Worm (Caenorhabditis elegans): Measurements from ENCODE around the gene hxk-3.

The hxk-3 gene

DNA sequence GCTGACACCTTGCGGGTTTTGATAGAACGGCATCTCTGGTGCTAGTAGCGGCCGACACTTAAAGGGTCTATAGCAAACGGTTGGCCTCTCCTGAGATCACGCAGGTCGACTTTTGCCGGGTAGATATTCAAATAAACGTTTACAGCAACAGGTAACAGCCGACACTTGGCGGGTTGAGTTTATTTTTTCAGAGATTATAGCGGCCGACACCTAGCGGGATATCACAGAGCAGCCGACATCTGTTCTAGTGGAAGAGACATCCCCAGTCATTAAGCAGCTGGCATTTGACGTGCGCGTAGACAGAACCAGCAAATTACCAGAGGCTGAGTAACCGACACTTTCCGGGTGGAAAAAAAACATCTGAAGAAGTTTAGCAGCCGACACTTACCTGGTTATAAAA, 36.0 kb upstream of the hxk-3 start:
- TF ChIP-seq aha-1 (tag) = peak; percentile 92
- TF ChIP-seq fos-1 (tag; optimal IDR thresholded peaks at IDR 0.05) = no peak

DNA sequence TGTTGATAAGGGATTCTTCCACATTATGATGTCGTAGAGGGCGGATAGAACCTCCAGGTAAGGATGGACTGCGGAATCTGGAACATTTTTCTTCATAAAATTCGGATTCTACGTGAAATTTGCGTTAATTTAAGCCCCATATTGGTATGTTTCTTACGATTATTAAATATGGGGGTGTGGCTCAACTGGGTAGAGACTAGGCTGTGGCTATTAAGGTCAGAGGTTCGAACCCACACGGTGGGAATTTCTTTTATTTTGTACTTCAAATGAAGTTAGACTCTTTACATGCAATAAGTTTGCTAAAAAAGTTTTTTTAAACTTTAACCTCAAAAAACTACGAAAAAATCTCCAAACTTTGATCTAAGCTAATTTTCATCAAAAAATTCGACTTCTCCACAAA, 32.0 kb upstream of the hxk-3 start:
- TF ChIP-seq hlh-30 (tag; optimal IDR thresholded peaks at IDR 0.05; ENCODE audit: insufficient read depth) (no peak), aha-1 (tag) (peak; percentile 85), unc-62 (GFP tag; optimal IDR thresholded peaks at IDR 0.05 in 1 of 2) (peak in 1 of 2 experiments; percentile 36), unc-62 (tag; optimal IDR thresholded peaks at IDR 0.05) (no peak), T20F7.1 (GFP tag; optimal IDR thresholded peaks at IDR 0.05) (no peak), egl-27 (tag; optimal IDR thresholded peaks at IDR 0.05) (no peak), zfp-3 (GFP tag; conservative IDR thresholded peaks at IDR 0.05) (no peak), attf-4 (tag; optimal IDR thresholded peaks at IDR 0.05) (no peak), F49E8.2 (tag; optimal IDR thresholded peaks at IDR 0.05; ENCODE audit: borderline replicate concordance) (no peak), madf-5 (GFP tag; IDR thresholded peaks at IDR 0.05) (0 out of 4 replicates have a peak, but pooled peaks of 1 of the 2 experiments have one; percentile 27)

DNA sequence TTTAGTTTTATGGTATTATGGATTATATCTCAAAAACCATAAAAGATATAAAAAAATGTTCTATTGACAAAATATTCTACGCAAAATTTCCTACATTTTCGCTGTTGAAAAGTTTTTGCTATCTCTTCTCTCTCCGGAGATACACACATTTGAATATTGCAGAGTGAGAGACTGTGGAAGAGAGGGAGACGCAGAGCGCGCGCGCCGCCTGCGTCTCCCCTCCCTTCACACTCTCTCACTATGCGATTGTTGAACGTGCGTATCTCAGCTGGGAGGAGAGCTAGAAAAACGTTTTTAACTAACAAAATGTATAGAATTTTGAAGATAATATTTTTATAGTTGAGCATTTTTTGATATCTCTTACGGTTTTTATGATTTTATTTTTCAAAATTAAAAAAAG, 28.3 kb upstream of the hxk-3 start:
- TF ChIP-seq aha-1 (tag) (peak; percentile 97), F49E8.2 (tag; optimal IDR thresholded peaks at IDR 0.05; ENCODE audit: borderline replicate concordance) (no peak)

DNA sequence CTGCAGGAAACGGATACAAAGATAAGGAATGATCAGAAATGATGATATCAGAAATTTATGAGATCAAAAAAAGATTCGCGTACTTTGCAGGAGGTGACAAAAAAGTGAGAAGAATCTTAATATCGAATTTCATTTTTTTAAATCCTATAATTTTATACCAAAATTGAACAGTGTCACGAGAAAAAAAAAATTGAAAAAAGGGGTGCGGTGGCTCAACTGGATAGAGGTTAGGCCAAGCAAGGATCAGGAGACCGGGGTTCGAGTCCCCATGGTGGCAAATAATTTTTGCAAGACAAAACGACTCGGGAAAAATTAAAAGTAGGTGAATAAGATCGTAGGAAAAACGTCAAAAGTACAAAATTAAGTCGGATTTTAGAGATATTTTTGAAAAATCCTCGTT, 27.1 kb upstream of the hxk-3 start:
- TF ChIP-seq Y48G9A.11 (GFP tag; IDR thresholded peaks at IDR 0.05) (0 out of 2 replicates have a peak, but pooled peaks have one; percentile 14), nhr-237 (tag; optimal IDR thresholded peaks at IDR 0.05) (no peak), arid-1 (GFP tag; conservative IDR thresholded peaks at IDR 0.05) (no peak), nhr-28 (tag; optimal IDR thresholded peaks at IDR 0.05) (peak; percentile 72), hmg-1.1 (GFP tag; IDR thresholded peaks at IDR 0.05) (no peak), saeg-2 (GFP tag; IDR thresholded peaks at IDR 0.05) (no peak), spr-3 (GFP tag; optimal IDR thresholded peaks at IDR 0.05) (no peak), duxl-1 (tag; optimal IDR thresholded peaks at IDR 0.05; ENCODE audit: poor library complexity) (no peak)

DNA sequence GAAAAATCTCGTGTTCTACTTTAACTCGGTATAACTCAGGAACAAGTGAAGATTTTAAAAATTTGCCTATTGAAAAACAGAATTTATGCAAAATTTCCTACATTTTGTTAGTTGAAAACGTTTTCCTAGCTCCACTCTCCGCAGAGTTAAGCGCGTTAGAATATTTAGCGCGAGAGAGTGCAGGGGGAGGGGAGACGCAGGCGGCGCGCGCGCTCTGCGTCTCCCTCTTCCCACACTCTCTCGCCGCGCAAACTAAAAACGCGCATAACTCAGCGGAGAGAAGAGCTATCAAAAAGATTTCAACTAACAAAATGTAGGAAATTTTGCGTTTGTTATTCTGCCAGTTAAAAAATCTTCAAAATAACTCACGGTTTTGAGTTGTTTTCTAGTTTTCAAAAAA, 25.3 kb upstream of the hxk-3 start:
- peak; percentile 36; the same call in 1 of the 2 replicates for TF ChIP-seq set-16 (GFP tag; IDR thresholded peaks at IDR 0.05)
- TF ChIP-seq Y5F2A.4 (GFP tag; optimal IDR thresholded peaks at IDR 0.05) = no peak

DNA sequence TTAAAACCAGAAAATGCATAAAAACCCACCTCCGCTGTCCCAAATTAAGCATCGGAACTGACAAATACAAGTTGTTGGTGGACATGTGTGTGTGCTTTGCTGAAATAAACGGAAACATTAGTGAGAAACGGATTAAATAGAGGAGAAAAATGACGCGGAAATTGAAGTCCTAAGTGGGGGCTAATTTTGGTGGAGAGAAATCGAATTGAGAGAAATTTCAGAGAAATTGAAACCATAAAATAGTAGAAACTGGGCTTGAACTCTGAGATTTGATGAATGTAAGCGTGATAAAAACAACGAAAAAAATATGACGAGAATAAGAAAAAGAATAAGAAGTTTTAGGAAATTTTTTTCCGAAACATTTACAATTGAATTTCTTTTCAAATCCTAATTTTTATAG, 22.4 kb upstream of the hxk-3 start, which contains the start of gene Y77E11A.12:
Y77E11A.12 (minus strand) TSS at position 101 of the 400 bp plus-strand sequence.
- TF ChIP-seq aha-1 (tag) (peak; percentile 9), zag-1 (tag; optimal IDR thresholded peaks at IDR 0.05) (no peak)

DNA sequence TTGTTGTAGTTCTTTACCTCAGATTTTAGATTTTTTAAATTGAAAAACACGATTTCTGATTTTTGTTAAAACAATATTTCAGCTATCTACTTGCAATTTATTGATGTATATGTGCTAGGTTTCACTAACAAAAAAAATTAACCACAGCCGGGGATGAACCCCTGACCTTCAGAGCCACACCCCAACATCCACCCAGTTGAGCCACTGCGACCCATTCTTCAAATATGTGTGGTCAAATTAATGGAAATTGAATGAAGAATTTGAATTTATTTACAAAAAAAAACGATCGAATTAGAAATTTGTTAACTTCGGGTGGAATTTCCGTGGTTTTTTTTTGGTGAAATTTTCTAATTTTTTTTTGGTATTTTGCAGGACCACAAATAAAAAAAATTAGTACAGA, 18.8 kb upstream of the hxk-3 start:
- TF ChIP-seq unc-39 (tag; optimal IDR thresholded peaks at IDR 0.05) (no peak), ama-1 (optimal IDR thresholded peaks at IDR 0.05) (no peak), lin-13 (GFP tag; optimal IDR thresholded peaks at IDR 0.05) (no peak), ztf-7 (tag; optimal IDR thresholded peaks at IDR 0.05) (no peak), ces-1 (GFP tag; optimal IDR thresholded peaks at IDR 0.05) (no peak), zip-11 (GFP tag; IDR thresholded peaks at IDR 0.05) (no peak), cey-2 (tag; optimal IDR thresholded peaks at IDR 0.05; ENCODE audit: borderline replicate concordance, insufficient read depth) (no peak), ceh-44 (GFP tag; IDR thresholded peaks at IDR 0.05) (no peak), dpl-1 (GFP tag; optimal IDR thresholded peaks at IDR 0.05) (no peak), php-3 (GFP tag; IDR thresholded peaks at IDR 0.05) (no peak), zip-2 (tag; optimal IDR thresholded peaks at IDR 0.05) (no peak), set-16 (GFP tag; IDR thresholded peaks at IDR 0.05) (no peak), lin-1 (GFP tag; IDR thresholded peaks at IDR 0.05) (no peak)

Measured in whole organism, L4 larva.